Worm (Caenorhabditis elegans): ENCODE results near the gene cutl-29.

ce11 chrX:8308491-8308890 is 37.7 kb upstream of the cutl-29 start:
- TF ChIP-seq fax-1 (tag; optimal IDR thresholded peaks at IDR 0.05) = no peak
- no peak for TF ChIP-seq unc-86 (tag; optimal IDR thresholded peaks at IDR 0.05)
- TF ChIP-seq ama-1 (optimal IDR thresholded peaks at IDR 0.05) = no peak
- TF ChIP-seq pat-9 (tag; optimal IDR thresholded peaks at IDR 0.05) = no peak
- TF ChIP-seq hlh-13 (GFP tag; optimal IDR thresholded peaks at IDR 0.05) = no peak
- no peak for TF ChIP-seq elt-2 (tag; optimal IDR thresholded peaks at IDR 0.05)
- no peak for TF ChIP-seq pha-2 (tag; optimal IDR thresholded peaks at IDR 0.05)
- TF ChIP-seq pha-4 (tag; optimal IDR thresholded peaks at IDR 0.05) = no peak
- no peak for TF ChIP-seq npax-4 (tag; optimal IDR thresholded peaks at IDR 0.05)
- no peak for TF ChIP-seq fkh-6 (tag; optimal IDR thresholded peaks at IDR 0.05)

All from whole organism, late embryonic.